Worm (Caenorhabditis elegans): ENCODE results near the gene F44E2.7.

Gene F44E2.7

ce11 chrIII:8848372-8848771 is at the start of gene F44E2.7:
F44E2.7 (minus strand) TSS chrIII:8848472.
- TF ChIP-seq ztf-29 (GFP tag; IDR thresholded peaks at IDR 0.05) (no peak), T22C8.4 (GFP tag; IDR thresholded peaks at IDR 0.05) (no peak), ref-1 (GFP tag; conservative IDR thresholded peaks at IDR 0.05) (no peak)

DNA sequence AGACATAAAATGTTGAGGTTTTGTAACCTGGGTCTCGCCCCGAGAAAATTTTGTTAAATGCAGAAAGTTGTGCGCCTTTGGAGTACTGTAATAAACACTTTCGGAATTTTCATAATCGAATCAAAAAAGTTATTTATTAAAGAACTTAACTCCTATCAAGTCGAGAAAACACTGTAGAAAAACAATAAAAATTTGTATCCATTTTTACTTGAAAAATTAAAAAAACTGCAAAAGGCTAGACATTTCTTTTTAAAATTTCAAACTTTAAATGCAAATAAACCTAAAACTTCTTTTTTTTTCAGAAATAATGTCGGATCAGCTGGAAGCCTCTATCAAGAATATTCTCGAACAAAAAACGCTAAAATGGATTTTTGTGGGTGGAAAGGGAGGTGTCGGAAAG is 46.5 kb upstream of the F44E2.7 start, which contains the start of gene asna-1:
Gene asna-1 (plus strand): TSS at position 301 of the 400 bp plus-strand sequence.
- TF ChIP-seq T22C8.4 (GFP tag; IDR thresholded peaks at IDR 0.05) (no peak), cog-1 (tag; optimal IDR thresholded peaks at IDR 0.05) (no peak), med-1 (GFP tag; optimal IDR thresholded peaks at IDR 0.05; ENCODE audit: insufficient read depth) (no peak), ztf-23 (GFP tag; IDR thresholded peaks at IDR 0.05) (no peak), ref-1 (GFP tag; conservative IDR thresholded peaks at IDR 0.05) (no peak), flt-1 (GFP tag; IDR thresholded peaks at IDR 0.05) (no peak), klf-2 (GFP tag; conservative IDR thresholded peaks at IDR 0.05) (no peak), ztf-29 (GFP tag; IDR thresholded peaks at IDR 0.05) (no peak), tab-1 (GFP tag; IDR thresholded peaks at IDR 0.05) (no peak)

ce11 chrIII:8893464-8893863 is 45.2 kb upstream of the F44E2.7 start, which contains the start of gene ZK637.4:
ZK637.4 (plus strand) TSS chrIII:8893764.
- TF ChIP-seq klf-2 (GFP tag; conservative IDR thresholded peaks at IDR 0.05) (no peak), cog-1 (tag; optimal IDR thresholded peaks at IDR 0.05) (no peak), ztf-23 (GFP tag; IDR thresholded peaks at IDR 0.05) (no peak), ztf-29 (GFP tag; IDR thresholded peaks at IDR 0.05) (no peak), ref-1 (GFP tag; conservative IDR thresholded peaks at IDR 0.05) (no peak), tab-1 (GFP tag; IDR thresholded peaks at IDR 0.05) (no peak), flt-1 (GFP tag; IDR thresholded peaks at IDR 0.05) (no peak), T22C8.4 (GFP tag; IDR thresholded peaks at IDR 0.05) (no peak), med-1 (GFP tag; optimal IDR thresholded peaks at IDR 0.05; ENCODE audit: insufficient read depth) (no peak)

DNA sequence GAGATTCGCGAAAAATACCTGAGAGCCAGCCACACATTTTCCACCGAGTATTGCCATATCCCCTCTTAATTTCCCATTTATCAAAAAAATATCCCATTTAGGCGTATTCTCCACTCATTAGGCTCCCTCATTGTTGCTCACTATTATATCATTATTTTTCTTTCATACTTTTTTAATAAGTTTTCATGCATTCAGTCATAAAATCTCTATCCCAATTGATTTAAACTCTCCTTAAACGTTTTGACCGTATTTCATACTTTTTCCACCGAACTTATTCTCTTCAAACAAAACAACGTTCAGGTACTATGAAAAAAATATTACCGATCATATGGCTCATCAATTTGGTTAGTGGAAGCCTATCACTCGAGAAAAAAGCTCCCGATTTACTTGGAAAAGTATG is 41.7 kb upstream of the F44E2.7 start, which contains the start of gene lnkn-1:
Gene lnkn-1 (plus strand): TSS at position 301 of the 400 bp plus-strand sequence.
- no peak for TF ChIP-seq med-1 (GFP tag; optimal IDR thresholded peaks at IDR 0.05; ENCODE audit: insufficient read depth)
- TF ChIP-seq tab-1 (GFP tag; IDR thresholded peaks at IDR 0.05), result no peak
- TF ChIP-seq klf-2 (GFP tag; conservative IDR thresholded peaks at IDR 0.05), result no peak
- no peak for TF ChIP-seq ref-1 (GFP tag; conservative IDR thresholded peaks at IDR 0.05)
- no peak for TF ChIP-seq ztf-29 (GFP tag; IDR thresholded peaks at IDR 0.05)
- TF ChIP-seq T22C8.4 (GFP tag; IDR thresholded peaks at IDR 0.05), result no peak
- TF ChIP-seq ztf-23 (GFP tag; IDR thresholded peaks at IDR 0.05), result no peak
- no peak for TF ChIP-seq flt-1 (GFP tag; IDR thresholded peaks at IDR 0.05)
- no peak for TF ChIP-seq cog-1 (tag; optimal IDR thresholded peaks at IDR 0.05)

DNA sequence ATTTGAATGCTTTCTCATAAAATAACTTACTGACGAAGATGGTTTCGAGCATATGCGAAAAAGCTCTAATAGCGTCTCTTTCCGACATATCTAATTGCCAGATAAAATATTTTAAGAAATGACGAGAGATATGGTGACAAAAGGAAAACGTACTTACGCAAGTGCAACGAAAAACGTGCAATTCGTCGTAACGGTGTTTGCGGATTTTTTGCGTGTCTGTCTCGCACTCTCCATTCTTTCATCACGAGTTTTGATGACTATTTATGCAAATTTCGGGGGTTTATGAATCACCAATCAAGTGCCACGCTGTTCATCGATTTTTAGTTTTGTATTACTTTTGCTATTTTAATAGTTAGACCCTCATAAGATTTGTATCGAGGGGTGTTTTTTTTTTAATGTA is 40.7 kb upstream of the F44E2.7 start, which contains the start of gene ZK637.14:
Gene ZK637.14 (minus strand): TSS at position 201 of the 400 bp plus-strand sequence.
- TF ChIP-seq ref-1 (GFP tag; conservative IDR thresholded peaks at IDR 0.05), result no peak
- TF ChIP-seq T22C8.4 (GFP tag; IDR thresholded peaks at IDR 0.05), result no peak
- TF ChIP-seq tab-1 (GFP tag; IDR thresholded peaks at IDR 0.05), result no peak
- TF ChIP-seq ztf-23 (GFP tag; IDR thresholded peaks at IDR 0.05), result peak; percentile 37; the same call in 1 of the 2 replicates
- no peak for TF ChIP-seq flt-1 (GFP tag; IDR thresholded peaks at IDR 0.05)
- peak; percentile 16 for TF ChIP-seq cog-1 (tag; optimal IDR thresholded peaks at IDR 0.05)

DNA sequence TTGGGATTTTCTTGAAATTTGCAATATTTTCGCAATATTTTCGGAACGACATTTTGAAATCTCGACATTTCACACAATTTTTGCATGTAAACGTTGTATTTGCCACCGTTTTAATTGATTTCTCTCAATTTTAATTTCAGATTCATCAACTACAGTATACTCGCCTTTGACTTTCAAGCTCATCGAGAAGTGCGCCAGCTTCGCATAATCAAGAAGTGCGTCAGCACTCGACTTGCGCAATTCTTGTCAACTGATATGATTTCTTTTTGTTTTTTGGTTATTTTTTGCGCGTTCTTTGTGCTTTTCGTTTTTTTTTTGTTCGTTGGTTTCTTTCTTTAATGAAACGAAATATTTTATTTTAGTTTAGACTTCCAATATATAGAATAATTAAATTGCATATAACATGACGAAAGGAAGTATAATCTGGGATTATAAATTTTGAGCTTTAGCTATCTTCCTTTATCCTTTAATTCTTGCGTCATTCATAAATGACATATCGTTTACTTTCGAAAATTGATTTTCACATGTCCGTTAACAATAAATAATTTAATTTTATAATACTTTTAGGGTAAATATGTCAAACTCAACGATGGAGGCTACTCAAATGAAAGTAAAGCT is 39.0 kb upstream of the F44E2.7 start, which contains the start of gene famh-136:
Gene famh-136 (plus strand): TSS at position 568 of the 618 bp plus-strand sequence.
- TF ChIP-seq med-1 (GFP tag; optimal IDR thresholded peaks at IDR 0.05; ENCODE audit: insufficient read depth) (peak; percentile 33), ztf-23 (GFP tag; IDR thresholded peaks at IDR 0.05) (peak; percentile 86), ref-1 (GFP tag; conservative IDR thresholded peaks at IDR 0.05) (no peak), klf-2 (GFP tag; conservative IDR thresholded peaks at IDR 0.05) (no peak), tab-1 (GFP tag; IDR thresholded peaks at IDR 0.05) (no peak), flt-1 (GFP tag; IDR thresholded peaks at IDR 0.05) (peak; percentile 58), cog-1 (tag; optimal IDR thresholded peaks at IDR 0.05) (peak; percentile 49)

DNA sequence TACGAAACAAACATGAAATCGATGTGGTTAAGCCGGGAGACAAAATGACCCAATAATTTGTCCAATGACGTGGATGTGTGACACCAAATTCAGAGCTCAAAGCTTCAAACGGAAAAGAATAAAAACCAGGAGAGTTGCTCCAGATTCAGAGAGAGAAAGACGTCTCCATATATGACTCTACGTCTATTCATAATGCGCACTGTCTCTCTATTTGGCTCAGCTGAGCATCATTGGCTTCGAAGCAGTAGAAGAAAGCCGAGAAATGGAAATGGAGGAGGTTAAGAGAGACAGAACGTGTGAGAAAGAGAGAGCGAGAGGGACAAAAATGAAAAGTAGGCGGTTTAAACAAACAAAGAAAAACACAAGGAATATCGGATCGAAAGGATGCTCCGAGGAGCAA is 38.0 kb upstream of the F44E2.7 start:
- TF ChIP-seq cog-1 (tag; optimal IDR thresholded peaks at IDR 0.05) (no peak), med-1 (GFP tag; optimal IDR thresholded peaks at IDR 0.05; ENCODE audit: insufficient read depth) (no peak), ref-1 (GFP tag; conservative IDR thresholded peaks at IDR 0.05) (no peak), klf-2 (GFP tag; conservative IDR thresholded peaks at IDR 0.05) (no peak), flt-1 (GFP tag; IDR thresholded peaks at IDR 0.05) (no peak), ztf-23 (GFP tag; IDR thresholded peaks at IDR 0.05) (no peak), T22C8.4 (GFP tag; IDR thresholded peaks at IDR 0.05) (no peak), tab-1 (GFP tag; IDR thresholded peaks at IDR 0.05) (no peak), ztf-29 (GFP tag; IDR thresholded peaks at IDR 0.05) (no peak)

ce11 chrIII:8885150-8885549 is 36.9 kb upstream of the F44E2.7 start, which contains the start of gene svop-1:
svop-1 (minus strand) TSS chrIII:8885488.
- TF ChIP-seq cog-1 (tag; optimal IDR thresholded peaks at IDR 0.05) (no peak), T22C8.4 (GFP tag; IDR thresholded peaks at IDR 0.05) (no peak), med-1 (GFP tag; optimal IDR thresholded peaks at IDR 0.05; ENCODE audit: insufficient read depth) (no peak), ref-1 (GFP tag; conservative IDR thresholded peaks at IDR 0.05) (no peak)

DNA sequence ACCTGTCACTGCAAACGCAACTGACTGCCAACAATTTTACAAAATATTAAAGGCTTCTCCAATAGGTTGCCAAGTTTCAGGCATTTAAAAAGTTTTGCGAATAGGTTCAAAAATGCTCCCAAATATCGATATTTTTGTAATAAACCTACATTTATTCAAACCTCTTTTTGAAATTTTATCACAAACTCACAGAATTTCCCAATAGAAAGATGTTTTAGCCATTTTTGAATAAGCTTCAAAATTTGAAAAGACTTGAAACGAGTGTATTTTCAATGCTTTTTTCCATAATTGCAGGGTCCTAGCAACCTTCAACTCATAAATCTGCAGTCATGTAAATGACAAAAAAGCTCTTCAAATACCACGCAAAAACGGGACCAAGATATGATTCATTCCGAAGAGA is 34.1 kb upstream of the F44E2.7 start:
- no peak for TF ChIP-seq flt-1 (GFP tag; IDR thresholded peaks at IDR 0.05)
- TF ChIP-seq klf-2 (GFP tag; conservative IDR thresholded peaks at IDR 0.05), result no peak
- no peak for TF ChIP-seq ztf-23 (GFP tag; IDR thresholded peaks at IDR 0.05)
- TF ChIP-seq ztf-29 (GFP tag; IDR thresholded peaks at IDR 0.05), result no peak
- no peak for TF ChIP-seq cog-1 (tag; optimal IDR thresholded peaks at IDR 0.05)

DNA sequence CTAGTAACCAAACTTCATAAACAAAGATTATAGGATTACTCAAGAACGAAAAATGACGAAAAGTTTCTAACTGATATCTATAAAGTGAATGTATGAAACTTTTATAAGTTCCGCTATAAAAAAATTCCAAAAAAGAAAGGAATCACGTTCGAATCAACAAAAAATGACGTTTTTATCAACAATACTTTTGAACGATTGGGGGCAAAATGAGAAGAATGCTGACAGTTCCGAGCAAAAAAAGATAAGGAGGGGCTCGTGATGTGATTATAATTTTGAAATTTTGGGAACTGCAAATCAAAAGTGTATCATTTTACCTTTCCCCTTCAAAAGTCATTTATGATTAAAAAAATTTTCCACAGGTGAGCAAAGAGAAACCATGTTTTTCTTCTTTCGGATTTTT is 30.7 kb upstream of the F44E2.7 start:
- TF ChIP-seq klf-2 (GFP tag; conservative IDR thresholded peaks at IDR 0.05), result no peak
